Worm (Caenorhabditis elegans) whole organism, late embryonic: Measurements from ENCODE around the gene ZK742.6.

Experiments
- K09A11.1 ChIP-seq: sonication (generic microtip); optimal IDR thresholded peaks from 2 replicates; lab custom pipeline; 2017; ENCODE audit warnings: antibody characterized with exemption, mild to moderate bottlenecking, missing genetic modification characterization, missing compliant biosample characterization; ENCODE audit not compliant: insufficient read depth
- T23F11.4 ChIP-seq: fragments of 200-800 bp; sonication (Bioruptor generic); optimal IDR thresholded peaks from 2 replicates; lab custom pipeline; 2018; ENCODE audit warnings: mild to moderate bottlenecking, missing genetic modification characterization, missing compliant biosample characterization
- ahr-1 ChIP-seq: sonication (generic microtip); optimal IDR thresholded peaks from 2 replicates; lab custom pipeline; 2016; ENCODE audit warnings: missing genetic modification characterization, missing compliant biosample characterization
- ama-1 ChIP-seq: fragments of 150-350 bp; optimal IDR thresholded peaks from 2 replicates; lab custom pipeline; 2014
- ceh-18 ChIP-seq: sonication (generic microtip); optimal IDR thresholded peaks from 2 replicates; lab custom pipeline; 2016; ENCODE audit warnings: missing genetic modification characterization, missing compliant biosample characterization
- ceh-19 ChIP-seq: fragments of 200-800 bp; sonication (Bioruptor generic); optimal IDR thresholded peaks from 2 replicates; lab custom pipeline; 2018; ENCODE audit warnings: mild to moderate bottlenecking, missing genetic modification characterization, missing compliant biosample characterization
- ceh-2 ChIP-seq: sonication (generic microtip); optimal IDR thresholded peaks from 2 replicates; lab custom pipeline; 2016; ENCODE audit warnings: missing genotype, missing genetic modification characterization, missing compliant biosample characterization
- ceh-22 ChIP-seq: sonication (generic microtip); optimal IDR thresholded peaks from 2 replicates; lab custom pipeline; 2017; ENCODE audit warnings: missing biosample characterization, missing genetic modification characterization
- ceh-30 ChIP-seq: fragments of 150-350 bp; optimal IDR thresholded peaks from 2 replicates; lab custom pipeline; 2014; ENCODE audit warnings: missing biosample characterization, missing genetic modification characterization
- ceh-31 ChIP-seq: sonication (generic microtip); optimal IDR thresholded peaks from 2 replicates; lab custom pipeline; 2016; ENCODE audit warnings: missing genetic modification characterization, missing compliant biosample characterization
- ceh-48 ChIP-seq: sonication (generic microtip); optimal IDR thresholded peaks from 2 replicates; lab custom pipeline; 2016; ENCODE audit warnings: missing genetic modification characterization, inconsistent platforms, missing compliant biosample characterization
- ceh-6 ChIP-seq: fragments of 200-800 bp; sonication (Bioruptor generic); optimal IDR thresholded peaks from 2 replicates; lab custom pipeline; 2018; ENCODE audit warnings: mild to moderate bottlenecking, missing genetic modification characterization, missing compliant biosample characterization
- dmd-4 ChIP-seq: sonication (generic microtip); optimal IDR thresholded peaks from 2 replicates; lab custom pipeline; 2016; ENCODE audit warnings: borderline replicate concordance, missing genetic modification characterization, missing compliant biosample characterization
- elt-2 ChIP-seq: sonication (generic microtip); optimal IDR thresholded peaks from 2 replicates; lab custom pipeline; 2016; ENCODE audit warnings: missing genetic modification reagents, missing genetic modification characterization, missing compliant biosample characterization
- ets-4 ChIP-seq: sonication (generic microtip); optimal IDR thresholded peaks from 2 replicates; lab custom pipeline; 2016; ENCODE audit warnings: missing genetic modification characterization, missing compliant biosample characterization
- fkh-10 ChIP-seq: fragments of 150-350 bp; optimal IDR thresholded peaks from 2 replicates; lab custom pipeline; 2014; ENCODE audit warnings: missing biosample characterization, missing genetic modification reagents, missing genetic modification characterization
- gmeb-2 ChIP-seq: sonication (generic microtip); optimal IDR thresholded peaks from 2 replicates; lab custom pipeline; 2016; ENCODE audit warnings: missing genetic modification characterization, inconsistent platforms, missing compliant biosample characterization
- hlh-13 ChIP-seq: fragments of 200-800 bp; sonication (Bioruptor generic); optimal IDR thresholded peaks from 2 replicates; lab custom pipeline; 2018; ENCODE audit warnings: mild to moderate bottlenecking, missing genetic modification characterization, missing compliant biosample characterization
- hlh-30 ChIP-seq: sonication (generic microtip); optimal IDR thresholded peaks from 2 replicates; lab custom pipeline; 2017; ENCODE audit warnings: antibody characterized with exemption, missing genetic modification characterization, missing compliant biosample characterization; ENCODE audit not compliant: insufficient read depth
- nfya-1 ChIP-seq: sonication (generic microtip); optimal IDR thresholded peaks from 2 replicates; lab custom pipeline; 2017; ENCODE audit warnings: missing genetic modification characterization, mild to moderate bottlenecking, missing compliant biosample characterization, antibody characterized with exemption, moderate library complexity
- pag-3 ChIP-seq: sonication (generic microtip); optimal IDR thresholded peaks from 2 replicates; lab custom pipeline; 2016; ENCODE audit warnings: missing compliant biosample characterization, missing genetic modification characterization, borderline replicate concordance
- pat-9 ChIP-seq: fragments of 200-800 bp; sonication (Bioruptor generic); optimal IDR thresholded peaks from 2 replicates; lab custom pipeline; 2018; ENCODE audit warnings: mild to moderate bottlenecking, missing genetic modification characterization, moderate library complexity, missing compliant biosample characterization
- pax-1 ChIP-seq: fragments of 150-350 bp; optimal IDR thresholded peaks from 2 replicates; lab custom pipeline; 2014; ENCODE audit warnings: missing biosample characterization, missing genetic modification characterization
- pros-1 ChIP-seq: fragments of 150-350 bp; optimal IDR thresholded peaks from 2 replicates; lab custom pipeline; 2014; ENCODE audit warnings: missing biosample characterization, missing genetic modification reagents, missing genetic modification characterization
- ref-2 ChIP-seq: sonication (generic microtip); optimal IDR thresholded peaks from 2 replicates; lab custom pipeline; 2016; ENCODE audit warnings: missing genetic modification characterization, missing compliant biosample characterization
- sdc-2 ChIP-seq: sonication (generic microtip); optimal IDR thresholded peaks from 2 replicates; lab custom pipeline; 2016; ENCODE audit warnings: missing genotype, missing genetic modification characterization, missing compliant biosample characterization
- sox-2 ChIP-seq: fragments of 200-800 bp; sonication (Bioruptor generic); IDR thresholded peaks from 2 replicates; pipeline ENCODE4 v1.3.6; 2022; ENCODE audit warnings: missing genetic modification reagents, missing genetic modification characterization, missing compliant biosample characterization
- sox-4 ChIP-seq: sonication (generic microtip); optimal IDR thresholded peaks from 2 replicates; lab custom pipeline; 2017; ENCODE audit warnings: mild to moderate bottlenecking, missing genetic modification characterization, inconsistent platforms, missing compliant biosample characterization
- tbx-7 ChIP-seq: sonication (generic microtip); optimal IDR thresholded peaks from 2 replicates; lab custom pipeline; 2016; ENCODE audit warnings: missing genotype, missing genetic modification characterization, missing compliant biosample characterization
- unc-42 ChIP-seq: sonication (generic microtip); optimal IDR thresholded peaks from 2 replicates; lab custom pipeline; 2016; ENCODE audit warnings: missing genotype, missing genetic modification characterization, missing compliant biosample characterization
- unc-55 ChIP-seq: sonication (generic microtip); optimal IDR thresholded peaks from 2 replicates; lab custom pipeline; 2017; ENCODE audit warnings: missing biosample characterization, missing genetic modification reagents, missing genetic modification characterization
- unc-86 ChIP-seq: sonication (generic microtip); optimal IDR thresholded peaks from 2 replicates; lab custom pipeline; 2016; ENCODE audit warnings: missing genetic modification characterization, missing compliant biosample characterization
- zip-5 ChIP-seq: sonication (generic microtip); optimal IDR thresholded peaks from 2 replicates; lab custom pipeline; 2016; ENCODE audit warnings: missing genetic modification characterization, missing compliant biosample characterization

ZK742.6 gene

ce11 chrV:7848251-7848650 is 33.5 kb upstream of the ZK742.6 start:
- TF ChIP-seq ahr-1 (no peak), ceh-22 (tag; lab: Kevin White, UChicago) (no peak), pat-9 (tag; lab: Kevin White, UChicago) (no peak), pag-3 (tag; lab: Kevin White, UChicago) (no peak), unc-42 (peak; percentile 5), hlh-30 (tag; lab: Kevin White, UChicago) (peak; percentile 72), ceh-6 (GFP tag; lab: Kevin White, UChicago) (no peak), K09A11.1 (tag; lab: Kevin White, UChicago) (no peak), ceh-31 (tag; lab: Kevin White, UChicago) (no peak), nfya-1 (tag; lab: Kevin White, UChicago) (no peak)

- TF ChIP-seq ref-2 (tag; lab: Kevin White, UChicago) (no peak), pat-9 (tag; lab: Kevin White, UChicago) (no peak), unc-55 (no peak), elt-2 (no peak), ceh-18 (tag; lab: Kevin White, UChicago) (no peak)
- TF ChIP-seq, all 69 proteins: peak for 0
Observed at ce11 chrV:7847687-7848086, 32.9 kb upstream of the ZK742.6 start.

DNA sequence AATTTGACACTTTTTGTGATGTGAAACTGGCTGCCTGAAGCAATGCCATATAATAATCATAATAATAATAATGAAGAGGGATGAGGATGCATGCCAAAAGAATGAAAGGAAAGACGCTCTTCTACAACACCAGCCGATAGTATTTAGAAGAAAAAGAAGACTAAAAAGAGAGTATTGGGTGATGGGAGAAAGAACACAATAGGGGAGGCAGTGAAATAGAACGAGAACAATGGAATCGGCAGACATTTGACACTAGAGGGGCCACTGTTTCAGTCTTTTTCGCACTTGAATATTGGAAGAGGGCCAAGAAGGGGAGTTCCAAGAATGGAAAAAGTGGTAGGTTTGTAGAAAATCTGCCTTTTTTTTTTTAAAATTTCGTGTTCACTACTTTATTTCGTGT is 32.4 kb upstream of the ZK742.6 start, which contains the start of gene memo-1:
memo-1 (minus strand) TSS at position 2 of the 400 bp plus-strand sequence.
- TF ChIP-seq ahr-1 (no peak), sdc-2 (no peak), sox-2 (GFP tag; lab: Robert Waterston, UW) (peak; percentile 44)

ce11 chrV:7842228-7842627 is 27.5 kb upstream of the ZK742.6 start, which contains the start of gene grd-8:
grd-8 (plus strand) TSS chrV:7842528.
- TF ChIP-seq ceh-30 (tag; lab: Kevin White, UChicago) (no peak), pros-1 (tag; lab: Kevin White, UChicago) (no peak), hlh-13 (GFP tag; lab: Kevin White, UChicago) (no peak), dmd-4 (tag; lab: Kevin White, UChicago) (no peak), ceh-19 (no peak)

ce11 chrV:7839485-7839884 is 24.7 kb upstream of the ZK742.6 start, which contains the start of gene C37C3.12:
C37C3.12 (minus strand) TSS chrV:7839585.
- TF ChIP-seq ceh-48 (tag; lab: Kevin White, UChicago) (no peak), unc-86 (tag; lab: Kevin White, UChicago) (no peak), gmeb-2 (tag; lab: Kevin White, UChicago) (no peak), unc-55 (no peak), fkh-10 (GFP tag; lab: Kevin White, UChicago) (no peak), pag-3 (tag; lab: Kevin White, UChicago) (no peak), ceh-2 (no peak), dmd-4 (tag; lab: Kevin White, UChicago) (no peak), sox-4 (tag; lab: Kevin White, UChicago) (no peak), ets-4 (tag; lab: Kevin White, UChicago) (no peak), pat-9 (tag; lab: Kevin White, UChicago) (no peak), pros-1 (tag; lab: Kevin White, UChicago) (no peak), T23F11.4 (GFP tag; lab: Kevin White, UChicago) (no peak), tbx-7 (tag; lab: Kevin White, UChicago) (no peak), hlh-13 (GFP tag; lab: Kevin White, UChicago) (no peak), zip-5 (tag; lab: Kevin White, UChicago) (no peak), sox-2 (GFP tag; lab: Robert Waterston, UW) (no peak), pax-1 (tag; lab: Kevin White, UChicago) (no peak), ama-1 (lab: Kevin White, UChicago) (no peak)
